Fruit fly (Drosophila melanogaster) whole organism, embryonic: ENCODE results near the gene Rtnl1.

Source experiments
- B-H1 ChIP-seq: fragments of 200-800 bp; sonication (Bioruptor generic); IDR thresholded peaks from 3 replicates; pipeline ENCODE4 v1.3.6; 2022; ENCODE audit warnings: missing biosample characterization, missing genetic modification characterization
- Bgb ChIP-seq: fragments of 200-800 bp; sonication (Bioruptor generic); IDR thresholded peaks from 2 replicates; pipeline ENCODE4 v1.3.6; 2022; ENCODE audit warnings: missing biosample characterization, missing genetic modification characterization; ENCODE audit not compliant: partially characterized antibody
- Bteb2 ChIP-seq: fragments of 200-800 bp; sonication (Bioruptor generic); optimal IDR thresholded peaks from 2 replicates; lab custom pipeline; 2016; ENCODE audit warnings: missing biosample characterization, missing genetic modification characterization
- CG10366 ChIP-seq: fragments of 200-800 bp; sonication (Bioruptor generic); IDR thresholded peaks from 2 replicates; pipeline ENCODE4 v1.3.6; 2022; ENCODE audit warnings: missing biosample characterization, missing genetic modification characterization
- CG12071 ChIP-seq: fragments of 200-800 bp; sonication (Bioruptor generic); optimal IDR thresholded peaks from 3 replicates; lab custom pipeline; 2018; ENCODE audit warnings: missing biosample characterization, mild to moderate bottlenecking, missing genetic modification characterization
- CG12744 ChIP-seq: fragments of 200-800 bp; sonication (Bioruptor generic); optimal IDR thresholded peaks from 2 replicates; lab custom pipeline; 2016; ENCODE audit warnings: missing biosample characterization, missing genetic modification characterization
- CG15011 ChIP-seq: fragments of 200-800 bp; sonication (Bioruptor generic); optimal IDR thresholded peaks from 3 replicates; lab custom pipeline; 2018; ENCODE audit warnings: missing biosample characterization, mild to moderate bottlenecking, missing genetic modification characterization
- CG15073 ChIP-seq: fragments of 200-800 bp; sonication (Bioruptor generic); optimal IDR thresholded peaks from 2 replicates; lab custom pipeline; 2016; ENCODE audit warnings: missing biosample characterization, missing genetic modification characterization
- CG1529 ChIP-seq: fragments of 200-800 bp; sonication (Bioruptor generic); optimal IDR thresholded peaks from 3 replicates; lab custom pipeline; 2018; ENCODE audit warnings: missing biosample characterization, missing genetic modification characterization
- CG1602 ChIP-seq: fragments of 200-800 bp; sonication (Bioruptor generic); optimal IDR thresholded peaks from 3 replicates; lab custom pipeline; 2016; ENCODE audit warnings: missing biosample characterization, missing genetic modification characterization
- CG16779 ChIP-seq: fragments of 200-800 bp; sonication (Bioruptor generic); IDR thresholded peaks from 2 replicates; pipeline ENCODE4 v1.3.6; 2022; ENCODE audit warnings: missing biosample characterization, missing genetic modification characterization
- CG17361 ChIP-seq: fragments of 200-800 bp; sonication (Bioruptor generic); IDR thresholded peaks from 3 replicates; pipeline ENCODE4 v1.3.6; 2022; ENCODE audit warnings: missing biosample characterization, missing genetic modification characterization
- CG3065 ChIP-seq: fragments of 200-800 bp; sonication (Bioruptor generic); optimal IDR thresholded peaks from 2 replicates; lab custom pipeline; 2016; ENCODE audit warnings: missing biosample characterization, missing genetic modification characterization
- CG31388 ChIP-seq: fragments of 200-800 bp; sonication (Bioruptor generic); optimal IDR thresholded peaks from 2 replicates; lab custom pipeline; 2016; ENCODE audit warnings: missing biosample characterization, missing genetic modification characterization
- CG31441 ChIP-seq: fragments of 200-800 bp; sonication (Bioruptor generic); IDR thresholded peaks from 2 replicates; pipeline ENCODE4 v1.3.6; 2022; ENCODE audit warnings: missing biosample characterization, missing genetic modification characterization
- CG4328 ChIP-seq: fragments of 200-800 bp; sonication (Bioruptor generic); optimal IDR thresholded peaks from 3 replicates; lab custom pipeline; 2017; ENCODE audit warnings: missing biosample characterization, missing genetic modification reagents, missing genetic modification characterization
- CG4820 ChIP-seq: fragments of 200-800 bp; sonication (Bioruptor generic); optimal IDR thresholded peaks from 3 replicates; lab custom pipeline; 2016; ENCODE audit warnings: missing biosample characterization, missing genetic modification characterization
- CG6175 ChIP-seq: fragments of 200-800 bp; sonication (Bioruptor generic); IDR thresholded peaks from 3 replicates; pipeline ENCODE4 v1.3.6; 2022; ENCODE audit warnings: missing biosample characterization, missing genetic modification characterization
- CG7745 ChIP-seq: fragments of 200-800 bp; sonication (Bioruptor generic); optimal IDR thresholded peaks from 2 replicates; lab custom pipeline; 2018; ENCODE audit warnings: missing biosample characterization, mild to moderate bottlenecking, missing genetic modification characterization, moderate library complexity
- CG7987 ChIP-seq: fragments of 200-800 bp; sonication (Bioruptor generic); optimal IDR thresholded peaks from 2 replicates; lab custom pipeline; 2018; ENCODE audit warnings: missing biosample characterization, mild to moderate bottlenecking, missing genetic modification characterization, moderate library complexity
- CG8281 ChIP-seq: fragments of 200-800 bp; sonication (Bioruptor generic); optimal IDR thresholded peaks from 2 replicates; lab custom pipeline; 2018; ENCODE audit warnings: missing biosample characterization, mild to moderate bottlenecking, missing genetic modification characterization, moderate library complexity
- CG8765 ChIP-seq: fragments of 200-800 bp; sonication (Bioruptor generic); IDR thresholded peaks from 2 replicates; pipeline ENCODE4 v1.3.6; 2022; ENCODE audit warnings: missing biosample characterization, missing genetic modification characterization
- CHES-1-like ChIP-seq: fragments of 200-800 bp; sonication (Bioruptor generic); optimal IDR thresholded peaks from 2 replicates; lab custom pipeline; 2016; ENCODE audit warnings: missing biosample characterization, missing genetic modification characterization
- E2f1 ChIP-seq: fragments of 200-800 bp; sonication (Bioruptor generic); IDR thresholded peaks from 2 replicates; pipeline ENCODE4 v1.3.6; 2022; ENCODE audit warnings: missing biosample characterization, missing genetic modification characterization
- Elba2 ChIP-seq: fragments of 200-800 bp; sonication (Bioruptor generic); optimal IDR thresholded peaks from 3 replicates; lab custom pipeline; 2016; ENCODE audit warnings: missing biosample characterization, missing genetic modification characterization
- Ets65A ChIP-seq: fragments of 200-800 bp; sonication (Bioruptor generic); peaks from one replicate; lab custom pipeline; 2016; ENCODE audit warnings: missing biosample characterization, missing genetic modification characterization
- GATAe ChIP-seq: fragments of 200-800 bp; sonication (Bioruptor generic); conservative IDR thresholded peaks from 2 replicates; pipeline ENCODE4 v1.3.6; 2022; ENCODE audit warnings: missing biosample characterization, missing genetic modification characterization
- Gsc ChIP-seq: fragments of 200-800 bp; sonication (Bioruptor generic); IDR thresholded peaks from 2 replicates; pipeline ENCODE4 v1.3.6; 2022; ENCODE audit warnings: missing biosample characterization, missing genetic modification characterization
- HLH4C ChIP-seq: fragments of 200-800 bp; sonication (Bioruptor generic); IDR thresholded peaks from 3 replicates; pipeline ENCODE4 v1.3.6; 2022; ENCODE audit warnings: missing biosample characterization, missing genetic modification characterization; ENCODE audit not compliant: partially characterized antibody
- Hmx ChIP-seq: fragments of 200-800 bp; sonication (Bioruptor generic); optimal IDR thresholded peaks from 2 replicates; lab custom pipeline; 2016; ENCODE audit warnings: missing biosample characterization, missing genetic modification characterization
- Hr78 ChIP-seq, 2 experiments: fragments of 200-800 bp in 1 of 2; fragments of >200 bp in 1 of 2; sonication (Bioruptor generic) in 1 of 2; optimal IDR thresholded peaks; 2 replicates each; lab custom pipeline; 2017 to 2019; ENCODE audit warnings: missing biosample characterization in 2 of 2, missing genetic modification characterization in 2 of 2, mild to moderate bottlenecking in 1 of 2, moderate library complexity in 1 of 2
- Jarid2 ChIP-seq: fragments of 200-800 bp; sonication (Bioruptor generic); optimal IDR thresholded peaks from 3 replicates; lab custom pipeline; 2017; ENCODE audit warnings: mild to moderate bottlenecking, missing biosample characterization, missing genetic modification reagents, missing genetic modification characterization
- Lpt ChIP-seq: fragments of >200 bp; optimal IDR thresholded peaks from 2 replicates; lab custom pipeline; 2018; ENCODE audit warnings: missing biosample characterization, missing genetic modification characterization
- MESR4 ChIP-seq: fragments of 200-800 bp; sonication (Bioruptor generic); optimal IDR thresholded peaks from 2 replicates; lab custom pipeline; 2018; ENCODE audit warnings: missing biosample characterization, mild to moderate bottlenecking, missing genetic modification characterization, moderate library complexity
- Meics ChIP-seq: fragments of 200-800 bp; sonication (Bioruptor generic); optimal IDR thresholded peaks from 2 replicates; lab custom pipeline; 2017; ENCODE audit warnings: missing biosample characterization, mild to moderate bottlenecking, missing genetic modification characterization
- NC2α ChIP-seq: fragments of 200-800 bp; sonication (Bioruptor generic); optimal IDR thresholded peaks from 2 replicates; lab custom pipeline; 2016; ENCODE audit warnings: missing biosample characterization, missing genetic modification characterization
- Six4 ChIP-seq: fragments of 200-800 bp; sonication (Bioruptor generic); optimal IDR thresholded peaks from 2 replicates; lab custom pipeline; 2016; ENCODE audit warnings: missing biosample characterization, missing genetic modification characterization
- YL-1 ChIP-seq: fragments of 200-800 bp; sonication (Bioruptor generic); optimal IDR thresholded peaks from 3 replicates; lab custom pipeline; 2017; ENCODE audit warnings: missing biosample characterization, mild to moderate bottlenecking, missing genetic modification characterization
- amos ChIP-seq: fragments of 200-800 bp; sonication (Bioruptor generic); IDR thresholded peaks from 2 replicates; pipeline ENCODE4 v1.3.6; 2022; ENCODE audit warnings: missing biosample characterization, missing genetic modification characterization; ENCODE audit not compliant: partially characterized antibody
- bsh ChIP-seq, 2 experiments: fragments of 200-800 bp; sonication (Bioruptor generic); optimal IDR thresholded peaks; 2 replicates each; lab custom pipeline; 2017 to 2018; ENCODE audit warnings: mild to moderate bottlenecking in 2 of 2, missing biosample characterization in 2 of 2, missing genetic modification characterization in 2 of 2, moderate library complexity in 1 of 2
- ems ChIP-seq: fragments of 200-800 bp; sonication (Bioruptor generic); optimal IDR thresholded peaks from 3 replicates; lab custom pipeline; 2016; ENCODE audit warnings: missing biosample characterization, missing genetic modification characterization
- ftz-f1 ChIP-seq: fragments of 200-800 bp; sonication (Bioruptor generic); optimal IDR thresholded peaks from 2 replicates; lab custom pipeline; 2016; ENCODE audit warnings: missing biosample characterization, missing genetic modification characterization
- gsb ChIP-seq: fragments of 200-800 bp; sonication (Bioruptor generic); IDR thresholded peaks from 2 replicates; pipeline ENCODE4 v1.3.6; 2022; ENCODE audit warnings: missing biosample characterization, missing genetic modification characterization
- lbe ChIP-seq: fragments of 200-800 bp; sonication (Bioruptor generic); optimal IDR thresholded peaks from 2 replicates; lab custom pipeline; 2016; ENCODE audit warnings: missing biosample characterization, mild to moderate bottlenecking, missing genetic modification characterization
- lmd ChIP-seq: fragments of 200-800 bp; sonication (Bioruptor generic); IDR thresholded peaks from 2 replicates; pipeline ENCODE4 v1.3.6; 2022; ENCODE audit warnings: missing biosample characterization, missing genetic modification characterization
- nau ChIP-seq: fragments of 200-800 bp; sonication (Bioruptor generic); optimal IDR thresholded peaks from 3 replicates; lab custom pipeline; 2017; ENCODE audit warnings: missing biosample characterization, mild to moderate bottlenecking, missing genetic modification characterization, missing genetic modification reagents
- pho ChIP-seq: fragments of 200-800 bp; sonication (Bioruptor generic); optimal IDR thresholded peaks from 2 replicates; lab custom pipeline; 2016; ENCODE audit warnings: missing biosample characterization, missing genetic modification characterization
- stc ChIP-seq: fragments of 200-800 bp; sonication (Bioruptor generic); IDR thresholded peaks from 2 replicates; pipeline ENCODE4 v1.3.6; 2022; ENCODE audit warnings: missing biosample characterization, missing genetic modification characterization
- stwl ChIP-seq: fragments of 200-800 bp; sonication (Bioruptor generic); optimal IDR thresholded peaks from 3 replicates; lab custom pipeline; 2018; ENCODE audit warnings: missing biosample characterization, mild to moderate bottlenecking, missing genetic modification characterization, moderate library complexity
- tap ChIP-seq: fragments of 200-800 bp; optimal IDR thresholded peaks from 3 replicates; lab custom pipeline; 2019; ENCODE audit warnings: missing biosample characterization, mild to moderate bottlenecking, missing genetic modification characterization, moderate library complexity
- usp ChIP-seq: fragments of >200 bp; optimal IDR thresholded peaks from 2 replicates; lab custom pipeline; 2017; ENCODE audit warnings: missing biosample characterization, missing genetic modification characterization

Gene Rtnl1

dm6 chr2L:4973731-4974415, 35.6 kb downstream of the Rtnl1 start, which contains the start of gene mRpL28 (continued):
- TF ChIP-seq CG8281 (no peak), amos (GFP tag; lab: Robert Waterston, UW) (peak; percentile 28; the same call in 1 of the 2 replicates), CHES-1-like (GFP tag; lab: Kevin White, UChicago) (peak; percentile 27), gsb (GFP tag; lab: Robert Waterston, UW) (no peak), bsh (GFP tag; optimal IDR thresholded peaks at IDR 0.05; lab: Kevin White, UChicago) (peak in 1 of 2 experiments; percentile 18), MESR4 (GFP tag; lab: Kevin White, UChicago) (peak; percentile 87), usp (GFP tag; lab: Kevin White, UChicago) (no peak), HLH4C (GFP tag; lab: Robert Waterston, UW) (0 out of 3 replicates have a peak, but pooled peaks have one; percentile 13), ftz-f1 (no peak), pho (no peak), CG16779 (GFP tag; lab: Robert Waterston, UW) (no peak), nau (no peak), CG15011 (GFP tag; lab: Kevin White, UChicago) (no peak), ems (GFP tag; lab: Kevin White, UChicago) (no peak), Ets65A (GFP tag; lab: Kevin White, UChicago) (peak; percentile 14), Jarid2 (no peak), CG7987 (GFP tag; lab: Kevin White, UChicago) (no peak), NC2α (GFP tag; lab: Kevin White, UChicago) (no peak), CG3065 (GFP tag; lab: Kevin White, UChicago) (no peak), Bteb2 (no peak), Gsc (GFP tag; lab: Robert Waterston, UW) (no peak), CG17361 (GFP tag; lab: Robert Waterston, UW) (no peak), YL-1 (GFP tag; lab: Kevin White, UChicago) (peak; percentile 89), E2f1 (no peak), CG4820 (GFP tag; lab: Kevin White, UChicago) (no peak), stc (no peak), Bgb (GFP tag; lab: Robert Waterston, UW) (peak; percentile 10; the same call in 1 of the 2 replicates), lbe (GFP tag; lab: Kevin White, UChicago) (peak; percentile 35), CG12744 (GFP tag; lab: Kevin White, UChicago) (no peak), Elba2 (GFP tag; lab: Kevin White, UChicago) (no peak), B-H1 (GFP tag; lab: Robert Waterston, UW) (no peak), stwl (tag; lab: Kevin White, UChicago) (peak; percentile 92), CG8765 (GFP tag; lab: Robert Waterston, UW) (no peak), Six4 (GFP tag; lab: Kevin White, UChicago) (no peak), CG15073 (no peak), GATAe (GFP tag; lab: Robert Waterston, UW) (no peak), CG31441 (no peak), CG10366 (GFP tag; lab: Robert Waterston, UW) (no peak), CG6175 (GFP tag; lab: Robert Waterston, UW) (no peak), Meics (no peak), tap (tag; lab: Kevin White, UChicago) (no peak), CG31388 (no peak), CG4328 (GFP tag; lab: Kevin White, UChicago) (peak; percentile 18), CG1602 (no peak), Hmx (no peak), CG12071 (no peak), Lpt (GFP tag; lab: Kevin White, UChicago) (no peak), lmd (no peak), CG7745 (no peak), Hr78 (GFP tag; optimal IDR thresholded peaks at IDR 0.05; lab: Kevin White, UChicago) (no peak), CG1529 (no peak)
